Worm (Caenorhabditis elegans) whole organism, midembryonic: ENCODE data around the gene F21C10.5.

Experiments
- T22C8.4 ChIP-seq: fragments of 200-800 bp; sonication (Bioruptor generic); IDR thresholded peaks from 2 replicates; pipeline ENCODE4 v1.3.6; 2022; ENCODE audit warnings: missing genetic modification characterization, missing compliant biosample characterization
- cog-1 ChIP-seq: sonication (generic microtip); optimal IDR thresholded peaks from 2 replicates; lab custom pipeline; 2016; ENCODE audit warnings: missing genetic modification characterization, missing compliant biosample characterization
- flt-1 ChIP-seq: fragments of 200-800 bp; sonication (Bioruptor generic); IDR thresholded peaks from 2 replicates; pipeline ENCODE4 v1.3.6; 2022; ENCODE audit warnings: missing genetic modification characterization, missing compliant biosample characterization
- klf-2 ChIP-seq: fragments of 200-800 bp; sonication (Bioruptor generic); conservative IDR thresholded peaks from 2 replicates; pipeline ENCODE4 v1.3.6; 2022; ENCODE audit warnings: missing genetic modification reagents, missing genetic modification characterization, missing compliant biosample characterization
- med-1 ChIP-seq: sonication (generic microtip); optimal IDR thresholded peaks from 2 replicates; lab custom pipeline; 2017; ENCODE audit warnings: missing genetic modification characterization, mild to moderate bottlenecking, missing compliant biosample characterization, antibody characterized with exemption, missing genetic modification reagents; ENCODE audit not compliant: insufficient read depth
- ref-1 ChIP-seq: fragments of 200-800 bp; sonication (Bioruptor generic); conservative IDR thresholded peaks from 2 replicates; pipeline ENCODE4 v1.3.6; 2022; ENCODE audit warnings: missing genetic modification reagents, missing genetic modification characterization, missing compliant biosample characterization
- tab-1 ChIP-seq: fragments of 200-800 bp; sonication (Bioruptor generic); IDR thresholded peaks from 2 replicates; pipeline ENCODE4 v1.3.6; 2022; ENCODE audit warnings: missing genetic modification characterization, missing compliant biosample characterization
- ztf-23 ChIP-seq: fragments of 200-800 bp; sonication (Bioruptor generic); IDR thresholded peaks from 2 replicates; pipeline ENCODE4 v1.3.6; 2022; ENCODE audit warnings: missing genetic modification reagents, missing genetic modification characterization, missing compliant biosample characterization
- ztf-29 ChIP-seq: fragments of 200-800 bp; sonication (Bioruptor generic); IDR thresholded peaks from 2 replicates; pipeline ENCODE4 v1.3.6; 2022; ENCODE audit warnings: missing genetic modification reagents, missing genetic modification characterization, missing compliant biosample characterization

Gene F21C10.5

DNA sequence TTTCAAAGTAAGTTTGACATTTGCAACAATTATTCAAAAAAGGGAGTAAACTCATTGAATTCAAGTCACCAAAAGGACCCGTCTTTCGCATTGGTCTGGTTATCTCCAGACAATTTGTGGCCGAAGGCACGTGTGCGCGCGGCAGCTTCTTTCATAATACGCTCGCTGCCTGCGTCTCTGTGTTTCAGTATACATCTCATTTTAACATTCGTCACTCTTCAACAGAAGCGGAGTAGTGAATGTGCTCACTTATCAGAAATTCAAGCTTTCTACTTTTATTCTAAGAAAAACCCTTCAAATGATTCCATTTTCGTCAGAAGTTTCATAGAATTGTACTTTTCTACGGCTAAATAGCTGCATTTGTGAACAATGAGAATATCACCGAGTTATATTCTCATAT is 3.1 kb downstream of the F21C10.5 start:
- TF ChIP-seq med-1 (GFP tag; lab: Kevin White, UChicago): no peak
- TF ChIP-seq ref-1 (GFP tag; lab: Robert Waterston, UW): no peak
- no peak for TF ChIP-seq cog-1 (tag; lab: Kevin White, UChicago)
- no peak for TF ChIP-seq flt-1 (GFP tag; lab: Robert Waterston, UW)
- no peak for TF ChIP-seq ztf-29 (GFP tag; lab: Robert Waterston, UW)
- no peak for TF ChIP-seq T22C8.4 (GFP tag; lab: Robert Waterston, UW)
- no peak for TF ChIP-seq ztf-23 (GFP tag; lab: Robert Waterston, UW)
- TF ChIP-seq tab-1 (GFP tag; lab: Robert Waterston, UW): no peak
- no peak for TF ChIP-seq klf-2 (GFP tag; lab: Robert Waterston, UW)

DNA sequence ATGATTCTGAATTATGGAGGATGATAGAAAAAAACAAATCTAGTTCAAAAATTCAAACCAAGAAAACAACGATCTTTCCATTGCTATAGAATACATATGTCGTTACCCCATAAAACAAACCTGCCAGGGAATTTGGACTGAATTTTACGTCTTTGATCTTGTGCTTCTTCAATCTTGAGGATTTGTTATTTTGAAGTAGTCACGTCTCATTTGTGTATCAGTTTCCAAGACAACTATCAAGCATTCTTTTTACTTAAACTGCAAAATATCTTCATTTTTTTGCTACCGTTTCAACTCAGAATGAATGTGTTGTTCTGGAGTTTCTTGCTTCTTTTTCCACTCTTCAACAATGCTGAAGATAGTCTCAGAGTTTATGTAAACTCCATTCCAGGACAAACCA is 5.3 kb downstream of the F21C10.5 start, which contains the start of gene F21C10.19:
TSS of gene F21C10.19 (plus strand) at position 301 of the 400 bp plus-strand sequence.
- TF ChIP-seq klf-2 (GFP tag; lab: Robert Waterston, UW): no peak
- TF ChIP-seq T22C8.4 (GFP tag; lab: Robert Waterston, UW): no peak
- TF ChIP-seq ztf-23 (GFP tag; lab: Robert Waterston, UW): no peak
- TF ChIP-seq ztf-29 (GFP tag; lab: Robert Waterston, UW): no peak
- no peak for TF ChIP-seq cog-1 (tag; lab: Kevin White, UChicago)
- no peak for TF ChIP-seq flt-1 (GFP tag; lab: Robert Waterston, UW)
- TF ChIP-seq tab-1 (GFP tag; lab: Robert Waterston, UW): no peak
- TF ChIP-seq ref-1 (GFP tag; lab: Robert Waterston, UW): no peak
- no peak for TF ChIP-seq med-1 (GFP tag; lab: Kevin White, UChicago)

DNA sequence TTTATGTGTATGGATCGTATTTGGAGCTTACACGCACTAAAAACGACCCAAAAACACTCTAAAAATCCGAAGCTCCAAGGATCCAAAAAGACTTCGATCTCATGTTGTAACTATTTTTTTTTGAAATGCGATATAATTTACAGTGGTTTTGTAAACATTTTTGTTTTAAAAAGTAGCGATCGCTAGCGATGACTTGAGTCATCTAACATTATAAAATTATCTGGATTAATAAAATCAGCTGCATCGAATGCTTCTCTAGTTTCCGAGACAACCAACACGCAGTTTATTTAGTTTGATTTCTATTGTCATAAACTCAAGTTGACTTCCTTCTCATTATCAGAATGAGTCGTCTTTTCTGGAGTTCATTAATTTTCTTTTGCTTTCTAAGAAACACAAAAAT is 6.6 kb downstream of the F21C10.5 start, which contains the start of gene F21C10.1:
TSS of gene F21C10.1 (plus strand) at position 301 of the 400 bp plus-strand sequence.
- TF ChIP-seq ztf-23 (GFP tag; lab: Robert Waterston, UW) (no peak), T22C8.4 (GFP tag; lab: Robert Waterston, UW) (no peak), flt-1 (GFP tag; lab: Robert Waterston, UW) (no peak), ref-1 (GFP tag; lab: Robert Waterston, UW) (no peak)

DNA sequence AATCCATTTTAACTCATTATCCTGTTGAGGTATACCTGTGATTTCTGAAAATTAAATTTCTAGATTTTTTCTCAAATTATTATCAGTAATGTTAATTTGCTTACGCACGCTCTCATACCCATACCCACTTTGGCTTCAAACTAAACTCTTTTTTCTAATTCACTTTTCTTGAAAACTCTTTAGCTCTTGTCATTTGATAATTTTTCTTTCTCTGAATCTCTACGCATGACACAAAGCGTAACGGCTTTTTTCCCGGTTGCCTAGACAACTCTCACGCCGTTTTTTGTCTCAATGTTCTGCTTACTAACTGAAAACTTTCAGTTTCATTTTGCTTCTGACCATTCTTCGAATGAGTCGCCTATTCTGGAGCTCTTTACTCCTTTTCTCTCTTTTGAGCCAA is 8.5 kb downstream of the F21C10.5 start, which contains the start of gene B0222.1:
TSS of gene B0222.1 (plus strand) at position 306 of the 400 bp plus-strand sequence.
- TF ChIP-seq T22C8.4 (GFP tag; lab: Robert Waterston, UW): no peak
- TF ChIP-seq med-1 (GFP tag; lab: Kevin White, UChicago): no peak
- no peak for TF ChIP-seq ref-1 (GFP tag; lab: Robert Waterston, UW)
- TF ChIP-seq ztf-29 (GFP tag; lab: Robert Waterston, UW): no peak
- TF ChIP-seq cog-1 (tag; lab: Kevin White, UChicago): no peak
- TF ChIP-seq tab-1 (GFP tag; lab: Robert Waterston, UW): no peak
- no peak for TF ChIP-seq klf-2 (GFP tag; lab: Robert Waterston, UW)
- TF ChIP-seq flt-1 (GFP tag; lab: Robert Waterston, UW): no peak
- no peak for TF ChIP-seq ztf-23 (GFP tag; lab: Robert Waterston, UW)

DNA sequence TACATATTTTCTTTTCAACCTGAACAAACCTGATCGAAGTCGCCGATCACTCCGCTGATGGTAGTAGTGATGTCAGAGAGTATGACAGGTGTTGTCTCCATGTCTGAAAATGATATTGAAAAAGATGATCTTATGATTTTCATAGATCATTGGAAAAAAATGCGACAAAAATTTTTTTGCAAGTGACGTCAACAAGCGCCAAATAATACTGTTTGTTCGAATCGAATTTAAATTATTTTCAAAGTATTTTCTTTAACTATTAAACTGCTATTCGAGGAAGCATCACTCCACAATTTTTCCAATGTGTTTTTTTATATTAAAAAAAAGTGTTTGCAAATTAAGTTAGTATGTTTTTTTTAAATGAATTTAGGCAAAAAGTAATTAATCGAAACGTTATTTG is 12.2 kb downstream of the F21C10.5 start, which contains the start of gene pitr-2:
TSS of gene pitr-2 (minus strand) at position 101 of the 400 bp plus-strand sequence.
- TF ChIP-seq tab-1 (GFP tag; lab: Robert Waterston, UW) (no peak), med-1 (GFP tag; lab: Kevin White, UChicago) (no peak), cog-1 (tag; lab: Kevin White, UChicago) (no peak), T22C8.4 (GFP tag; lab: Robert Waterston, UW) (no peak), ztf-23 (GFP tag; lab: Robert Waterston, UW) (no peak), ztf-29 (GFP tag; lab: Robert Waterston, UW) (no peak), klf-2 (GFP tag; lab: Robert Waterston, UW) (no peak), flt-1 (GFP tag; lab: Robert Waterston, UW) (no peak)

DNA sequence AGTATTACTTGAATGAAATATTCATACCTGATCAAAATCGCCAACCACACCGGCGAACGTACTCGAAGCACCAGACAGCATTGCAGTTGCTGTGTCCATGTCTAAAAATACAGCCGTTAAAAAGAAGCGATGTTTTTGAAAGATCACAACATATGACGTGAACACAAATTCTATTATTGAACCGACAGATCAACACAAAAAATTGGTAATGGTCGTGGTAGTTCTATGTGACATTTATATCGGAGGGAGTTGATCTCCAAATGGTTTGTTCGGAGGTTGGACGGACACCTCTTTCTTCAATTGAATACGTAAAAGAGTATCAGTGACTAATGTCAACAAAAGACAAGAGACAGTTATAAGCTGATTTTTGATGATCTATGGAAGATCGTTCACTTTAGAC is 15.9 kb downstream of the F21C10.5 start, which contains the start of gene pitr-3:
TSS of gene pitr-3 (minus strand) at position 101 of the 400 bp plus-strand sequence.
- TF ChIP-seq T22C8.4 (GFP tag; lab: Robert Waterston, UW) (no peak), cog-1 (tag; lab: Kevin White, UChicago) (no peak), ztf-23 (GFP tag; lab: Robert Waterston, UW) (no peak), med-1 (GFP tag; lab: Kevin White, UChicago) (no peak)

DNA sequence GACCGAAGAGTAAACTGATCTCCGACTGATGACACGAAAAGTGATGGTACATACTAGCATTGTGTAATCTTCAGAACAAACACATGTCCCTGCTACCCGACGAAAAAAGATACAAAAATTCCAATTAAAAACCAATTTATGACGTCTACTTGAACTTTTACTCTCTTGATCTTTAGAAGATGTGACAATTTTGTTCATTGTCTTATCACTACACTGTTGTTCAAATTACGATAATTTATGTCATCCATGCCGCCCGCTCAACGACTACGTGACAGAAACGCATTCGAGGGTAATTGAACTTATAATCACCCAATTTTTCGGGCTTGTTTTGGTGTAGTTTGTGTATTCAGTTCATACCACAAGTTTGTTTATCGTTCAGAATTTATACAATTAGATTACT is 18.5 kb downstream of the F21C10.5 start:
- TF ChIP-seq ztf-23 (GFP tag; lab: Robert Waterston, UW) (no peak), T22C8.4 (GFP tag; lab: Robert Waterston, UW) (no peak), tab-1 (GFP tag; lab: Robert Waterston, UW) (no peak), ref-1 (GFP tag; lab: Robert Waterston, UW) (no peak), flt-1 (GFP tag; lab: Robert Waterston, UW) (no peak), ztf-29 (GFP tag; lab: Robert Waterston, UW) (no peak), klf-2 (GFP tag; lab: Robert Waterston, UW) (no peak), cog-1 (tag; lab: Kevin White, UChicago) (no peak), med-1 (GFP tag; lab: Kevin White, UChicago) (no peak)

DNA sequence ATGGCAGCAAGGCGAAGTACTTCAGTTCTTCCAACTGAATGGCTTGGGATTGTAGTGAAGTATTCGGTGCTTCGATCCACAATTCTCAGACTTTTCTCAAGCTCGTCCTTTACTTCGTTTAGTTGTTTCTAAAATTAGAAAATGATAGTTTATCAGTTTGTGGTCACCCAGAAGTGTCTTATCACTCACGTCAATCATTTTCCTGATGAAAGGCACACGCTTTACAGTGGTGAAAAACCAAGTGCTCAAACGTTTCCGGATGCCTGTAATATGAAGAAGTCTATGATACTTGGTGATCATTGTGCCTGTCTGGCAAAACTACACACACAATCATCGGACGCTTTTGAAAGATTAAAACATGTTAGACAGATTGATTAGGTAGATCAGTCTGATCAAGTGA is 20.8 kb downstream of the F21C10.5 start:
- no peak for TF ChIP-seq ref-1 (GFP tag; lab: Robert Waterston, UW)
- TF ChIP-seq tab-1 (GFP tag; lab: Robert Waterston, UW): no peak
- no peak for TF ChIP-seq flt-1 (GFP tag; lab: Robert Waterston, UW)
- TF ChIP-seq T22C8.4 (GFP tag; lab: Robert Waterston, UW): no peak
- TF ChIP-seq med-1 (GFP tag; lab: Kevin White, UChicago): no peak

DNA sequence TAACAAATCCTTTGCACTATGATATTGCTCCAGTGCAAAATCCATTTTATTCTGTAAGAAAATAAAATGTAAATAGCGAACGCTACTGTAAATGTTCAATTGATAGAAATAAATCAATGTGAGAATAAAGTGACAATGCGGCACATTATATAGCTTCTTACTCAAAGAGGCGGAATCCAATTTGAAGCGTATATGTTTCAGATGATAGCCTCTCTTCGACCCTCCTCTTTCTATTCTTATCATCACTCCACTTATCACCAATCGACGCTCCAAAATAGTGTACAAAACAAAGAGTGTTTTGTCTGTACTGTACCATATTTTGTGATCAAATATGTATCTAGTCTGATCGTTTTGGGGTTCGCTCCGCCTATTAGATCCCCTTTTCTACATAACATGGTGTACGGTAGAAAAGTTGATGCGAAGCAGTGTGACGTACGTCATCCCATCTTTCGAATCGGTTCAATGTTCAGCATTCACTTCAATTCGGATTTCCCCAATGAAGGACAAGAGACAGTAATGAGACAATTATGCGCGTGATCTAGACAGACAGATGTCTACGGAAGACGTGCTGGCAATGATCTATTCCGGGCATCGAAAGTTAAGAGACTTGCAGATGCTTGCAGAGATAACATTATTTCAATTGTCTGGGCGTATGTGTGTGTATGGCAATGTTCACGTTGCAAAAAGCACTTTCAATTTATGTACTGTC is 21.6 kb downstream of the F21C10.5 start, which contains the start of gene spl-2:
TSS of gene spl-2 (minus strand) at position 51 of the 709 bp plus-strand sequence.
- TF ChIP-seq flt-1 (GFP tag; lab: Robert Waterston, UW): no peak
- TF ChIP-seq T22C8.4 (GFP tag; lab: Robert Waterston, UW): no peak
- TF ChIP-seq med-1 (GFP tag; lab: Kevin White, UChicago): no peak
- no peak for TF ChIP-seq ztf-29 (GFP tag; lab: Robert Waterston, UW)
- TF ChIP-seq cog-1 (tag; lab: Kevin White, UChicago): no peak
- TF ChIP-seq tab-1 (GFP tag; lab: Robert Waterston, UW): no peak
- no peak for TF ChIP-seq ref-1 (GFP tag; lab: Robert Waterston, UW)
- no peak for TF ChIP-seq ztf-23 (GFP tag; lab: Robert Waterston, UW)
- TF ChIP-seq klf-2 (GFP tag; lab: Robert Waterston, UW): no peak
